Worm (Caenorhabditis elegans) whole organism, late embryonic: ENCODE measurements around the gene pkn-1.

ENCODE experiments used
- F13H6.1 ChIP-seq: sonication (generic microtip); optimal IDR thresholded peaks from 2 replicates; lab custom pipeline; 2016; ENCODE audit warnings: missing genetic modification characterization, missing compliant biosample characterization
- ceh-6 ChIP-seq: fragments of 200-800 bp; sonication (Bioruptor generic); optimal IDR thresholded peaks from 2 replicates; lab custom pipeline; 2018; ENCODE audit warnings: mild to moderate bottlenecking, missing genetic modification characterization, missing compliant biosample characterization
- che-1 ChIP-seq: sonication (generic microtip); optimal IDR thresholded peaks from 2 replicates; lab custom pipeline; 2016; ENCODE audit warnings: mild to moderate bottlenecking, missing genetic modification characterization, missing compliant biosample characterization
- elt-4 ChIP-seq: sonication (generic microtip); optimal IDR thresholded peaks from 2 replicates; lab custom pipeline; 2016; ENCODE audit warnings: missing genetic modification characterization, missing compliant biosample characterization
- fkh-10 ChIP-seq: fragments of 150-350 bp; optimal IDR thresholded peaks from 2 replicates; lab custom pipeline; 2014; ENCODE audit warnings: missing biosample characterization, missing genetic modification reagents, missing genetic modification characterization
- lim-6 ChIP-seq: sonication (generic microtip); optimal IDR thresholded peaks from 2 replicates; lab custom pipeline; 2016; ENCODE audit warnings: missing genetic modification characterization, missing compliant biosample characterization
- nhr-232 ChIP-seq: sonication (generic microtip); optimal IDR thresholded peaks from 2 replicates; lab custom pipeline; 2016; ENCODE audit warnings: missing genetic modification characterization, missing compliant biosample characterization
- pha-4 ChIP-seq: fragments of 150-350 bp; optimal IDR thresholded peaks from 2 replicates; lab custom pipeline; 2018; ENCODE audit warnings: missing biosample characterization, missing genetic modification reagents, missing genetic modification characterization
- pqm-1 ChIP-seq: sonication (generic microtip); optimal IDR thresholded peaks from 2 replicates; lab custom pipeline; 2016; ENCODE audit warnings: missing genetic modification characterization, missing compliant biosample characterization
- ref-2 ChIP-seq: sonication (generic microtip); optimal IDR thresholded peaks from 2 replicates; lab custom pipeline; 2016; ENCODE audit warnings: missing genetic modification characterization, missing compliant biosample characterization
- sox-4 ChIP-seq: sonication (generic microtip); optimal IDR thresholded peaks from 2 replicates; lab custom pipeline; 2017; ENCODE audit warnings: mild to moderate bottlenecking, missing genetic modification characterization, inconsistent platforms, missing compliant biosample characterization
- unc-3 ChIP-seq, 2 experiments: fragments of 200-800 bp in 1 of 2; sonication (Bioruptor generic) in 1 of 2; sonication (generic microtip) in 1 of 2; conservative IDR thresholded peaks in 1 of 2; optimal IDR thresholded peaks in 1 of 2; 2 replicates each; pipeline versions ENCODE4 v1.3.6 to Lab custom; 2016 to 2022; ENCODE audit warnings: missing compliant biosample characterization in 2 of 2, missing genetic modification characterization in 2 of 2, missing genetic modification reagents in 1 of 2

DNA sequence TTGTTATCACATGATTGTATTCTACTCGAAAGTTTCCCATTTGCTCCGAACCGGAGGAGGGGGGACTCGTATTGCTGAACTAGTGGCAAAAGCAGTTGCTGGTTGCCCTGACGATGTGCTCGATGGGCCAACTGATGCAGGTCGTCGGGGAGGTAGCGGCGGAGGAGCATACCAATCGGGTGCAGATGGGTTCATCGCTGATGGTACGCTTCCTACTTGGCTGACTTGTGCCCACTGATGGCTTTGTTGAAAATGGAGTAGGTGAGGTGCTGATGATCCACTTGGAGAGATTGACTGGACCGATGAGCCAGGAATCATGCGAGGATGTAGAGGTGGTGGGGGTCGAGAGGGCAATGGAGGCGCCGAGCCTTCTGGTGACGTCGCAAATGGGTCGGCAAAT is 23.5 kb upstream of the pkn-1 start:
- no peak for TF ChIP-seq unc-3 (GFP tag; conservative IDR thresholded peaks at IDR 0.05; lab: Robert Waterston, UW)
- TF ChIP-seq unc-3 (tag; optimal IDR thresholded peaks at IDR 0.05; lab: Kevin White, UChicago), result no peak
- no peak for TF ChIP-seq fkh-10 (GFP tag; lab: Kevin White, UChicago)
- no peak for TF ChIP-seq che-1 (tag; lab: Kevin White, UChicago)
- no peak for TF ChIP-seq F13H6.1 (tag; lab: Kevin White, UChicago)
- TF ChIP-seq elt-4 (tag; lab: Kevin White, UChicago), result peak; percentile 35
- no peak for TF ChIP-seq sox-4 (tag; lab: Kevin White, UChicago)
- TF ChIP-seq pqm-1, result no peak
- no peak for TF ChIP-seq lim-6 (tag; lab: Kevin White, UChicago)
- no peak for TF ChIP-seq ceh-6 (GFP tag; lab: Kevin White, UChicago)
- no peak for TF ChIP-seq pha-4 (tag; lab: Kevin White, UChicago)
- TF ChIP-seq ref-2 (tag; lab: Kevin White, UChicago), result no peak
- no peak for TF ChIP-seq nhr-232 (tag; lab: Kevin White, UChicago)
